Fruit fly (Drosophila melanogaster) whole organism, embryonic: ENCODE measurements around the gene Cby.

Experiments
- Sin3A ChIP-seq: fragments of >200 bp; optimal IDR thresholded peaks from 2 replicates; lab custom pipeline; 2018
- abd-A ChIP-seq: fragments of 200-800 bp; sonication (Bioruptor generic); optimal IDR thresholded peaks from 3 replicates; lab custom pipeline; 2019; ENCODE audit warnings: missing biosample characterization, mild to moderate bottlenecking, missing genetic modification characterization, moderate library complexity
- kay ChIP-seq: fragments of 200-800 bp; sonication (Bioruptor generic); optimal IDR thresholded peaks from 2 replicates; lab custom pipeline; 2016; ENCODE audit warnings: missing biosample characterization, missing genetic modification characterization

DNA sequence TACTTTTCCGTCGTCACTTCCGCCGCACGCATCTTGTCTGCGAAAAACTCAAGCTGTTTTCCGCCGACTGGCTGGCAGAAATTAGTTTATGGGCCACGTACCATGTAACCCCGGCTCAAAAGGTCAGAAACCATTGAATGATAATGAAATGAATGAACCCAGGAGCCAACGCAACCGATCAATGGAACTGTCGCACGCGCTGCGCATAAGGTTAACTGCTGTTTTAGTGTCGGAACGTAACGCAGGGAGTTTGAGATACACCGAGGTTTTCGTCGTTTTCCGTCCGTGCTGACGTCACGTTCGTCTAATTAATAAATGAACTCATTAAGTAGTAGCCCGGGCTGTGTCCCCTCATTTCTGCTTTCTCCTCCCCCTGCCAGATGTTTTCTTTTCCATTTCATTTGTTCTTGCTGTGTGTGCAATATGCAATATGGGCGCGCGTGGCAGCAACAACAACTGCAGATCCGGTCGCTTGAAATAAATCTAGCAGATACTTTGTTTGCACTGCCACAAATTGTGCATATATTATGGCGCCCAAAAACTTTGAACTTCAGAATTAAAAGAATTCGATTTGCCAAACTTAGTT, 9.4 kb upstream of the Cby start:
- no peak for TF ChIP-seq Sin3A (lab: Kevin White, UChicago)
- TF ChIP-seq abd-A (tag; lab: Kevin White, UChicago), result no peak
- TF ChIP-seq kay, result no peak
